Worm (Caenorhabditis elegans) whole organism, L4 larva: ENCODE measurements around the gene K12G11.6.

Source experiments
- T20F7.1 ChIP-seq: fragments of 200-800 bp; sonication (Bioruptor generic); optimal IDR thresholded peaks from 2 replicates; lab custom pipeline; 2018; ENCODE audit warnings: mild to moderate bottlenecking, missing genetic modification characterization, missing compliant biosample characterization
- T26A8.4 ChIP-seq: fragments of 200-800 bp; sonication (Bioruptor generic); IDR thresholded peaks from 2 replicates; pipeline ENCODE4 v1.3.6; 2022; ENCODE audit warnings: missing genetic modification characterization, missing compliant biosample characterization
- Y48G9A.11 ChIP-seq: fragments of 200-800 bp; sonication (Bioruptor generic); IDR thresholded peaks from 2 replicates; pipeline ENCODE4 v1.3.6; 2022; ENCODE audit warnings: missing genetic modification reagents, missing genetic modification characterization, missing compliant biosample characterization
- ZK337.2 ChIP-seq: fragments of 200-800 bp; sonication (Bioruptor generic); IDR thresholded peaks from 2 replicates; pipeline ENCODE4 v1.3.6; 2022; ENCODE audit warnings: missing genetic modification reagents, missing genetic modification characterization, missing compliant biosample characterization
- ceh-28 ChIP-seq: fragments of 150-350 bp; optimal IDR thresholded peaks from 2 replicates; lab custom pipeline; 2014; ENCODE audit warnings: missing biosample characterization, missing genetic modification reagents, missing genetic modification characterization
- ceh-32 ChIP-seq: sonication (generic microtip); optimal IDR thresholded peaks from 2 replicates; lab custom pipeline; 2016; ENCODE audit warnings: mild to moderate bottlenecking, missing genetic modification characterization, missing compliant biosample characterization; ENCODE audit not compliant: poor library complexity
- ceh-62 ChIP-seq: sonication (generic microtip); optimal IDR thresholded peaks from 2 replicates; lab custom pipeline; 2017; ENCODE audit warnings: missing biosample characterization, missing genetic modification characterization
- cey-2 ChIP-seq: sonication (generic microtip); optimal IDR thresholded peaks from 3 replicates; lab custom pipeline; 2017; ENCODE audit warnings: missing genetic modification characterization, mild to moderate bottlenecking, missing compliant biosample characterization, antibody characterized with exemption, borderline replicate concordance; ENCODE audit not compliant: insufficient read depth
- daf-12 ChIP-seq: fragments of 150-350 bp; optimal IDR thresholded peaks from 2 replicates; lab custom pipeline; 2014; ENCODE audit warnings: missing biosample characterization, missing genetic modification reagents, missing genetic modification characterization
- daf-16 ChIP-seq, 3 experiments: sonication (generic microtip); optimal IDR thresholded peaks; 2 replicates each; lab custom pipeline; 2016 to 2017; ENCODE audit warnings: missing genetic modification characterization in 3 of 3, missing genetic modification reagents in 3 of 3, mild to moderate bottlenecking in 2 of 3, missing compliant biosample characterization in 2 of 3, missing biosample characterization in 1 of 3, moderate library complexity in 1 of 3
- daf-19 ChIP-seq: fragments of 200-800 bp; sonication (Bioruptor generic); conservative IDR thresholded peaks from 2 replicates; pipeline ENCODE4 v1.3.6; 2022; ENCODE audit warnings: missing genetic modification characterization, missing compliant biosample characterization
- daf-8 ChIP-seq: fragments of 200-800 bp; sonication (Bioruptor generic); IDR thresholded peaks from 2 replicates; pipeline ENCODE4 v1.3.6; 2022; ENCODE audit warnings: missing genetic modification characterization, missing compliant biosample characterization
- dmd-6 ChIP-seq: fragments of 200-800 bp; sonication (Bioruptor generic); IDR thresholded peaks from 2 replicates; pipeline ENCODE4 v1.3.6; 2022; ENCODE audit warnings: missing genetic modification reagents, missing genetic modification characterization, missing compliant biosample characterization
- dmd-8 ChIP-seq: fragments of 200-800 bp; sonication (Bioruptor generic); IDR thresholded peaks from 2 replicates; pipeline ENCODE4 v1.3.6; 2022; ENCODE audit warnings: missing genetic modification characterization, missing compliant biosample characterization
- dmd-9 ChIP-seq: fragments of 200-800 bp; sonication (Bioruptor generic); IDR thresholded peaks from 2 replicates; pipeline ENCODE4 v1.3.6; 2022; ENCODE audit warnings: missing genetic modification reagents, missing genetic modification characterization, missing compliant biosample characterization
- dpl-1 ChIP-seq: fragments of 150-350 bp; optimal IDR thresholded peaks from 2 replicates; lab custom pipeline; 2014; ENCODE audit warnings: missing biosample characterization, missing genetic modification reagents, missing genetic modification characterization
- dve-1 ChIP-seq: sonication (generic microtip); optimal IDR thresholded peaks from 2 replicates; lab custom pipeline; 2017; ENCODE audit warnings: antibody characterized with exemption, mild to moderate bottlenecking, missing genetic modification characterization, missing compliant biosample characterization; ENCODE audit not compliant: insufficient read depth
- egl-43 ChIP-seq: fragments of 200-800 bp; sonication (Bioruptor generic); IDR thresholded peaks from 2 replicates; pipeline ENCODE4 v1.3.6; 2022; ENCODE audit warnings: missing genetic modification reagents, missing genetic modification characterization, missing compliant biosample characterization
- hlh-30 ChIP-seq: sonication (generic microtip); optimal IDR thresholded peaks from 2 replicates; lab custom pipeline; 2017; ENCODE audit warnings: antibody characterized with exemption, mild to moderate bottlenecking, missing genetic modification characterization, missing compliant biosample characterization; ENCODE audit not compliant: insufficient read depth
- jun-1 ChIP-seq: fragments of 150-350 bp; optimal IDR thresholded peaks from 2 replicates; lab custom pipeline; 2014; ENCODE audit warnings: missing biosample characterization, missing genetic modification reagents, missing genetic modification characterization
- lin-1 ChIP-seq: fragments of 200-800 bp; sonication (Bioruptor generic); IDR thresholded peaks from 2 replicates; pipeline ENCODE4 v1.3.6; 2022; ENCODE audit warnings: missing genetic modification reagents, missing genetic modification characterization, missing compliant biosample characterization
- lin-13 ChIP-seq: fragments of 150-350 bp; optimal IDR thresholded peaks from 2 replicates; lab custom pipeline; 2014; ENCODE audit warnings: missing biosample characterization, missing genetic modification reagents, missing genetic modification characterization
- lin-38 ChIP-seq: fragments of 200-800 bp; sonication (Bioruptor generic); IDR thresholded peaks from 2 replicates; pipeline ENCODE4 v1.3.6; 2022; ENCODE audit warnings: missing genetic modification reagents, missing genetic modification characterization, missing compliant biosample characterization
- lir-3 ChIP-seq: sonication (generic microtip); optimal IDR thresholded peaks from 2 replicates; lab custom pipeline; 2016; ENCODE audit warnings: mild to moderate bottlenecking, missing genetic modification characterization, missing compliant biosample characterization
- madf-5 ChIP-seq, 2 experiments: fragments of 200-800 bp; sonication (Bioruptor generic); IDR thresholded peaks; 2 replicates each; pipeline ENCODE4 v1.3.6; 2022; ENCODE audit warnings: missing compliant biosample characterization in 2 of 2, missing genetic modification characterization in 2 of 2
- mdl-1 ChIP-seq, 2 experiments: fragments of 150-350 bp in 1 of 2; sonication (generic microtip) in 1 of 2; optimal IDR thresholded peaks; 2 replicates each; lab custom pipeline; 2014 to 2017; ENCODE audit warnings: missing biosample characterization in 2 of 2, missing genetic modification characterization in 2 of 2
- mxl-3 ChIP-seq: fragments of 200-800 bp; sonication (Bioruptor generic); optimal IDR thresholded peaks from 2 replicates; lab custom pipeline; 2018; ENCODE audit warnings: mild to moderate bottlenecking, missing genetic modification characterization, missing compliant biosample characterization
- nhr-10 ChIP-seq: fragments of 150-350 bp; optimal IDR thresholded peaks from 2 replicates; lab custom pipeline; 2014; ENCODE audit warnings: missing biosample characterization, missing genetic modification characterization
- nhr-11 ChIP-seq: fragments of 150-350 bp; optimal IDR thresholded peaks from 2 replicates; lab custom pipeline; 2014; ENCODE audit warnings: missing biosample characterization, missing genetic modification characterization
- nhr-111 ChIP-seq: fragments of 200-800 bp; sonication (Bioruptor generic); optimal IDR thresholded peaks from 2 replicates; lab custom pipeline; 2018; ENCODE audit warnings: mild to moderate bottlenecking, missing genetic modification characterization, missing compliant biosample characterization
- nhr-237 ChIP-seq: sonication (generic microtip); optimal IDR thresholded peaks from 2 replicates; lab custom pipeline; 2017; ENCODE audit warnings: missing biosample characterization, missing genetic modification characterization
- nhr-25 ChIP-seq: sonication (generic microtip); optimal IDR thresholded peaks from 2 replicates; lab custom pipeline; 2017; ENCODE audit warnings: missing genetic modification characterization, mild to moderate bottlenecking, missing compliant biosample characterization, antibody characterized with exemption, moderate library complexity, borderline replicate concordance; ENCODE audit not compliant: insufficient read depth
- nhr-28 ChIP-seq: fragments of 150-350 bp; optimal IDR thresholded peaks from 2 replicates; lab custom pipeline; 2014; ENCODE audit warnings: missing biosample characterization, missing genetic modification characterization
- nhr-41 ChIP-seq: fragments of 200-800 bp; sonication (Bioruptor generic); IDR thresholded peaks from 2 replicates; pipeline ENCODE4 v1.3.6; 2022; ENCODE audit warnings: missing genetic modification reagents, missing genetic modification characterization, missing compliant biosample characterization
- nhr-48 ChIP-seq: sonication (generic microtip); optimal IDR thresholded peaks from 2 replicates; lab custom pipeline; 2016; ENCODE audit warnings: mild to moderate bottlenecking, missing genetic modification characterization, missing compliant biosample characterization
- nhr-76 ChIP-seq: fragments of 150-350 bp; optimal IDR thresholded peaks from 2 replicates; lab custom pipeline; 2014; ENCODE audit warnings: missing biosample characterization, missing genetic modification characterization
- nhr-77 ChIP-seq: fragments of 150-350 bp; optimal IDR thresholded peaks from 2 replicates; lab custom pipeline; 2014; ENCODE audit warnings: missing biosample characterization, missing genetic modification characterization
- sdz-12 ChIP-seq: fragments of 200-800 bp; sonication (Bioruptor generic); optimal IDR thresholded peaks from 2 replicates; lab custom pipeline; 2018; ENCODE audit warnings: mild to moderate bottlenecking, missing genetic modification characterization, missing compliant biosample characterization
- set-16 ChIP-seq: fragments of 200-800 bp; sonication (Bioruptor generic); IDR thresholded peaks from 2 replicates; pipeline ENCODE4 v1.3.6; 2022; ENCODE audit warnings: missing genetic modification reagents, missing genetic modification characterization, missing compliant biosample characterization
- skn-1 ChIP-seq: fragments of 150-350 bp; optimal IDR thresholded peaks from 2 replicates; lab custom pipeline; 2014; ENCODE audit warnings: missing biosample characterization, missing genetic modification characterization
- spr-1 ChIP-seq: sonication (generic microtip); optimal IDR thresholded peaks from 2 replicates; lab custom pipeline; 2016; ENCODE audit warnings: mild to moderate bottlenecking, missing genetic modification characterization, missing compliant biosample characterization
- spr-3 ChIP-seq: fragments of 200-800 bp; sonication (Bioruptor generic); optimal IDR thresholded peaks from 2 replicates; lab custom pipeline; 2018; ENCODE audit warnings: mild to moderate bottlenecking, missing genetic modification characterization, missing compliant biosample characterization
- unc-130 ChIP-seq: sonication (generic microtip); optimal IDR thresholded peaks from 2 replicates; lab custom pipeline; 2016; ENCODE audit warnings: missing genetic modification reagents, missing genetic modification characterization, missing compliant biosample characterization
- unc-39 ChIP-seq: sonication (generic microtip); optimal IDR thresholded peaks from 2 replicates; lab custom pipeline; 2017; ENCODE audit warnings: missing biosample characterization, missing genetic modification characterization
- unc-62 ChIP-seq, 3 experiments: fragments of 150-350 bp in 1 of 3; sonication (generic microtip); optimal IDR thresholded peaks in 2 of 3; peaks in 1 of 3; 1 replicate in 1 of 3; 2 replicates in 2 of 3; lab custom pipeline; 2014 to 2017; ENCODE audit warnings: missing biosample characterization in 3 of 3, missing genetic modification characterization in 3 of 3, missing genetic modification reagents in 3 of 3, missing genotype in 1 of 3
- vab-7 ChIP-seq: fragments of 200-800 bp; sonication (Bioruptor generic); IDR thresholded peaks from 2 replicates; pipeline ENCODE4 v1.3.6; 2022; ENCODE audit warnings: missing genetic modification reagents, missing genetic modification characterization, missing compliant biosample characterization
- zag-1 ChIP-seq: fragments of 150-350 bp; optimal IDR thresholded peaks from 2 replicates; lab custom pipeline; 2014; ENCODE audit warnings: missing biosample characterization, missing genetic modification characterization
- zfp-2 ChIP-seq: sonication (generic microtip); optimal IDR thresholded peaks from 2 replicates; lab custom pipeline; 2016; ENCODE audit warnings: mild to moderate bottlenecking, missing genetic modification characterization, missing compliant biosample characterization

The K12G11.6 gene

ce11 chrV:11921689-11922517, 27.8 kb downstream of the K12G11.6 start (continued):
- TF ChIP-seq zfp-2 (tag; lab: Kevin White, UChicago) (no peak), zag-1 (tag; lab: Kevin White, UChicago) (no peak), hlh-30 (tag; lab: Kevin White, UChicago) (peak; percentile 80), lin-13 (GFP tag; lab: Kevin White, UChicago) (no peak), sdz-12 (GFP tag; lab: Kevin White, UChicago) (no peak), vab-7 (GFP tag; lab: Robert Waterston, UW) (no peak), dpl-1 (GFP tag; lab: Kevin White, UChicago) (no peak), Y48G9A.11 (GFP tag; lab: Robert Waterston, UW) (no peak), nhr-48 (tag; lab: Kevin White, UChicago) (no peak), daf-12 (tag; lab: Kevin White, UChicago) (no peak), nhr-25 (tag; lab: Kevin White, UChicago) (no peak), spr-1 (tag; lab: Kevin White, UChicago) (no peak), spr-3 (GFP tag; lab: Kevin White, UChicago) (no peak), mdl-1 (tag; optimal IDR thresholded peaks at IDR 0.05; lab: Kevin White, UChicago) (peak in 1 of 2 experiments; percentile 60), nhr-77 (tag; lab: Kevin White, UChicago) (peak; percentile 55), ZK337.2 (GFP tag; lab: Robert Waterston, UW) (no peak), ceh-32 (tag; lab: Kevin White, UChicago) (no peak), egl-43 (GFP tag; lab: Robert Waterston, UW) (no peak), jun-1 (tag; lab: Kevin White, UChicago) (no peak), daf-19 (GFP tag; lab: Robert Waterston, UW) (no peak), daf-16 (GFP tag; optimal IDR thresholded peaks at IDR 0.05; lab: Kevin White, UChicago) (peak in 1 of 2 experiments; percentile 72), daf-16 (tag; optimal IDR thresholded peaks at IDR 0.05; lab: Kevin White, UChicago) (peak; percentile 96), dmd-6 (peak; percentile 51), cey-2 (tag; lab: Kevin White, UChicago) (no peak), unc-130 (no peak), ceh-62 (tag; lab: Kevin White, UChicago) (no peak), ceh-28 (tag; lab: Kevin White, UChicago) (no peak), unc-39 (tag; lab: Kevin White, UChicago) (no peak), nhr-28 (tag; lab: Kevin White, UChicago) (peak; percentile 71), nhr-237 (tag; lab: Kevin White, UChicago) (no peak), skn-1 (tag; lab: Kevin White, UChicago) (no peak), nhr-76 (no peak), dmd-9 (GFP tag; lab: Robert Waterston, UW) (no peak), lir-3 (tag; lab: Kevin White, UChicago) (no peak), nhr-41 (GFP tag; lab: Robert Waterston, UW) (no peak), nhr-11 (tag; lab: Kevin White, UChicago) (peak; percentile 62), unc-62 (GFP tag; optimal IDR thresholded peaks at IDR 0.05 in 1 of 2; lab: Kevin White, UChicago) (peak in 1 of 2 experiments; percentile 36), unc-62 (tag; optimal IDR thresholded peaks at IDR 0.05; lab: Kevin White, UChicago) (no peak), dmd-8 (GFP tag; lab: Robert Waterston, UW) (no peak), daf-8 (GFP tag; lab: Robert Waterston, UW) (no peak), madf-5 (GFP tag; IDR thresholded peaks at IDR 0.05; lab: Robert Waterston, UW) (no peak), T20F7.1 (no peak), lin-1 (GFP tag; lab: Robert Waterston, UW) (no peak), lin-38 (GFP tag; lab: Robert Waterston, UW) (no peak), nhr-111 (no peak), T26A8.4 (no peak), dve-1 (tag; lab: Kevin White, UChicago) (peak; percentile 80), mxl-3 (GFP tag; lab: Kevin White, UChicago) (peak; percentile 37), nhr-10 (no peak), set-16 (GFP tag; lab: Robert Waterston, UW) (no peak)
